Worm (Caenorhabditis elegans) whole organism, young adult: ENCODE results near the gene M117.1.

Source experiments
- B0019.2 ChIP-seq: fragments of 200-800 bp; sonication (Bioruptor generic); conservative IDR thresholded peaks from 2 replicates; pipeline ENCODE4 v1.3.6; 2022; ENCODE audit warnings: missing genetic modification reagents, missing genetic modification characterization, missing compliant biosample characterization
- C06A6.2 ChIP-seq: fragments of 200-800 bp; sonication (Bioruptor generic); conservative IDR thresholded peaks from 2 replicates; pipeline ENCODE4 v1.3.6; 2022; ENCODE audit warnings: missing genetic modification characterization, missing compliant biosample characterization
- C17E4.6 ChIP-seq: fragments of 200-800 bp; sonication (Bioruptor generic); IDR thresholded peaks from 2 replicates; pipeline ENCODE4 v1.3.6; 2022; ENCODE audit warnings: missing genetic modification reagents, missing genetic modification characterization, missing compliant biosample characterization
- F10E7.11 ChIP-seq: sonication (generic microtip); optimal IDR thresholded peaks from 2 replicates; lab custom pipeline; 2017; ENCODE audit warnings: mild to moderate bottlenecking, missing genetic modification characterization, moderate library complexity, missing compliant biosample characterization
- F23B12.7 ChIP-seq: sonication (generic microtip); optimal IDR thresholded peaks from 2 replicates; lab custom pipeline; 2017; ENCODE audit warnings: missing genetic modification characterization, mild to moderate bottlenecking, missing compliant biosample characterization, antibody characterized with exemption, moderate library complexity; ENCODE audit not compliant: insufficient read depth
- F39B2.1 ChIP-seq: fragments of 200-800 bp; sonication (Bioruptor generic); IDR thresholded peaks from 2 replicates; pipeline ENCODE4 v1.3.6; 2022; ENCODE audit warnings: missing genetic modification reagents, missing genetic modification characterization, missing compliant biosample characterization
- F52B5.7 ChIP-seq: sonication (generic microtip); optimal IDR thresholded peaks from 2 replicates; lab custom pipeline; 2016; ENCODE audit warnings: mild to moderate bottlenecking, missing genetic modification characterization, missing compliant biosample characterization
- F57C9.4 ChIP-seq: sonication (generic microtip); optimal IDR thresholded peaks from 2 replicates; lab custom pipeline; 2017; ENCODE audit warnings: mild to moderate bottlenecking, missing genetic modification characterization, missing compliant biosample characterization
- K12H6.12 ChIP-seq: fragments of 200-800 bp; sonication (Bioruptor generic); optimal IDR thresholded peaks from 2 replicates; lab custom pipeline; 2018; ENCODE audit warnings: mild to moderate bottlenecking, missing genetic modification characterization, missing compliant biosample characterization
- T26A5.8 ChIP-seq: sonication (generic microtip); optimal IDR thresholded peaks from 2 replicates; lab custom pipeline; 2016; ENCODE audit warnings: missing genetic modification characterization, missing compliant biosample characterization
- Y53G8AR.9 ChIP-seq: fragments of 200-800 bp; sonication (Bioruptor generic); conservative IDR thresholded peaks from 2 replicates; pipeline ENCODE4 v1.3.6; 2022; ENCODE audit warnings: missing genetic modification reagents, missing genetic modification characterization, missing compliant biosample characterization
- ZK185.1 ChIP-seq: sonication (generic microtip); optimal IDR thresholded peaks from 2 replicates; lab custom pipeline; 2016; ENCODE audit warnings: mild to moderate bottlenecking, missing genetic modification characterization, missing compliant biosample characterization; ENCODE audit not compliant: poor library complexity, severe bottlenecking
- aptf-2 ChIP-seq: fragments of 200-800 bp; sonication (Bioruptor generic); conservative IDR thresholded peaks from 2 replicates; pipeline ENCODE4 v1.3.6; 2022; ENCODE audit warnings: missing genetic modification reagents, missing genetic modification characterization, missing compliant biosample characterization
- aptf-3 ChIP-seq: fragments of 200-800 bp; sonication (Bioruptor generic); IDR thresholded peaks from 2 replicates; pipeline ENCODE4 v1.3.6; 2022; ENCODE audit warnings: missing genetic modification characterization, missing compliant biosample characterization
- atf-7 ChIP-seq: sonication (generic microtip); optimal IDR thresholded peaks from 2 replicates; lab custom pipeline; 2017; ENCODE audit warnings: mild to moderate bottlenecking, missing genetic modification characterization, missing compliant biosample characterization
- attf-3 ChIP-seq: fragments of 200-800 bp; sonication (Bioruptor generic); conservative IDR thresholded peaks from 2 replicates; pipeline ENCODE4 v1.3.6; 2022; ENCODE audit warnings: missing genetic modification reagents, missing genetic modification characterization, missing compliant biosample characterization
- attf-5 ChIP-seq: fragments of 200-800 bp; sonication (Bioruptor generic); optimal IDR thresholded peaks from 2 replicates; lab custom pipeline; 2018; ENCODE audit warnings: mild to moderate bottlenecking, missing genetic modification characterization, missing compliant biosample characterization
- attf-6 ChIP-seq: fragments of 200-800 bp; sonication (Bioruptor generic); IDR thresholded peaks from 2 replicates; pipeline ENCODE4 v1.3.6; 2022; ENCODE audit warnings: missing genetic modification reagents, missing genetic modification characterization, missing compliant biosample characterization
- bed-2 ChIP-seq: fragments of 200-800 bp; sonication (Bioruptor generic); IDR thresholded peaks from 2 replicates; pipeline ENCODE4 v1.3.6; 2022; ENCODE audit warnings: missing genetic modification reagents, missing genetic modification characterization, missing compliant biosample characterization
- cebp-1 ChIP-seq, 2 experiments: fragments of 200-800 bp in 1 of 2; sonication (Bioruptor generic) in 1 of 2; sonication (generic microtip) in 1 of 2; IDR thresholded peaks in 1 of 2; optimal IDR thresholded peaks in 1 of 2; 2 replicates each; pipeline versions ENCODE4 v1.3.6 to Lab custom; 2017 to 2022; ENCODE audit warnings: missing compliant biosample characterization in 2 of 2, missing genetic modification characterization in 2 of 2, mild to moderate bottlenecking in 1 of 2, missing genetic modification reagents in 1 of 2, moderate library complexity in 1 of 2
- ceh-40 ChIP-seq: fragments of 200-800 bp; sonication (Bioruptor generic); IDR thresholded peaks from 2 replicates; pipeline ENCODE4 v1.3.6; 2022; ENCODE audit warnings: missing genetic modification characterization, missing compliant biosample characterization
- ceh-91 ChIP-seq: fragments of 200-800 bp; sonication (Bioruptor generic); IDR thresholded peaks from 2 replicates; pipeline ENCODE4 v1.3.6; 2022; ENCODE audit warnings: missing genetic modification reagents, missing genetic modification characterization, missing compliant biosample characterization
- dox-1 ChIP-seq: fragments of 200-800 bp; sonication (Bioruptor generic); IDR thresholded peaks from 2 replicates; pipeline ENCODE4 v1.3.6; 2022; ENCODE audit warnings: missing genetic modification reagents, missing genetic modification characterization, missing compliant biosample characterization
- efl-1 ChIP-seq: fragments of 150-350 bp; optimal IDR thresholded peaks from 2 replicates; lab custom pipeline; 2014; ENCODE audit warnings: missing biosample characterization, missing genetic modification reagents, missing genetic modification characterization
- egl-44 ChIP-seq: fragments of 200-800 bp; sonication (Bioruptor generic); IDR thresholded peaks from 2 replicates; pipeline ENCODE4 v1.3.6; 2022; ENCODE audit warnings: missing genetic modification reagents, missing genetic modification characterization, missing compliant biosample characterization
- egrh-3 ChIP-seq: fragments of 200-800 bp; sonication (Bioruptor generic); IDR thresholded peaks from 2 replicates; pipeline ENCODE4 v1.3.6; 2022; ENCODE audit warnings: missing genetic modification reagents, missing genetic modification characterization, missing compliant biosample characterization
- ets-4 ChIP-seq: fragments of 200-800 bp; sonication (Bioruptor generic); optimal IDR thresholded peaks from 2 replicates; lab custom pipeline; 2018; ENCODE audit warnings: mild to moderate bottlenecking, missing genetic modification characterization, missing compliant biosample characterization
- hlh-26 ChIP-seq: fragments of 200-800 bp; sonication (Bioruptor generic); conservative IDR thresholded peaks from 2 replicates; pipeline ENCODE4 v1.3.6; 2022; ENCODE audit warnings: missing genetic modification reagents, missing genetic modification characterization, missing compliant biosample characterization
- hmg-1.2 ChIP-seq: fragments of 200-800 bp; sonication (Bioruptor generic); IDR thresholded peaks from 2 replicates; pipeline ENCODE4 v1.3.6; 2022; ENCODE audit warnings: missing genetic modification reagents, missing genetic modification characterization, missing compliant biosample characterization
- hmg-20 ChIP-seq: fragments of 200-800 bp; sonication (Bioruptor generic); IDR thresholded peaks from 2 replicates; pipeline ENCODE4 v1.3.6; 2022; ENCODE audit warnings: missing genetic modification reagents, missing genetic modification characterization, missing compliant biosample characterization
- hsf-1 ChIP-seq: fragments of 200-800 bp; sonication (Bioruptor generic); IDR thresholded peaks from 2 replicates; pipeline ENCODE4 v1.3.6; 2022; ENCODE audit warnings: missing genetic modification reagents, missing genetic modification characterization, missing compliant biosample characterization
- lir-1 ChIP-seq: fragments of 200-800 bp; sonication (Bioruptor generic); conservative IDR thresholded peaks from 2 replicates; pipeline ENCODE4 v1.3.6; 2022; ENCODE audit warnings: missing genetic modification reagents, missing genetic modification characterization, missing compliant biosample characterization
- lsl-1 ChIP-seq: fragments of 200-800 bp; sonication (Bioruptor generic); optimal IDR thresholded peaks from 2 replicates; lab custom pipeline; 2018; ENCODE audit warnings: mild to moderate bottlenecking, missing genetic modification characterization, moderate library complexity, missing compliant biosample characterization
- lsy-27 ChIP-seq: sonication (generic microtip); optimal IDR thresholded peaks from 2 replicates; lab custom pipeline; 2017; ENCODE audit warnings: missing genetic modification characterization, mild to moderate bottlenecking, missing compliant biosample characterization, antibody characterized with exemption, missing genotype, borderline replicate concordance; ENCODE audit not compliant: insufficient read depth
- madf-3 ChIP-seq: fragments of 200-800 bp; sonication (Bioruptor generic); IDR thresholded peaks from 2 replicates; pipeline ENCODE4 v1.3.6; 2022; ENCODE audit warnings: missing genetic modification reagents, missing genetic modification characterization, missing compliant biosample characterization
- mes-4 ChIP-seq: sonication (generic microtip); optimal IDR thresholded peaks from 2 replicates; lab custom pipeline; 2016; ENCODE audit warnings: missing genotype, missing genetic modification characterization, missing compliant biosample characterization
- nfya-1 ChIP-seq: sonication (generic microtip); optimal IDR thresholded peaks from 2 replicates; lab custom pipeline; 2017; ENCODE audit warnings: antibody characterized with exemption, missing compliant biosample characterization, missing genetic modification characterization, borderline replicate concordance; ENCODE audit not compliant: insufficient read depth
- nhr-179 ChIP-seq: sonication (generic microtip); optimal IDR thresholded peaks from 2 replicates; lab custom pipeline; 2016; ENCODE audit warnings: mild to moderate bottlenecking, missing genetic modification characterization, missing compliant biosample characterization
- nhr-80 ChIP-seq: sonication (generic microtip); optimal IDR thresholded peaks from 2 replicates; lab custom pipeline; 2016; ENCODE audit warnings: missing genetic modification characterization, missing compliant biosample characterization
- pbrm-1 ChIP-seq: fragments of 200-800 bp; sonication (Bioruptor generic); IDR thresholded peaks from 2 replicates; pipeline ENCODE4 v1.3.6; 2022; ENCODE audit warnings: missing genetic modification reagents, missing genetic modification characterization, missing compliant biosample characterization
- repo-1 ChIP-seq: sonication (generic microtip); optimal IDR thresholded peaks from 2 replicates; lab custom pipeline; 2017; ENCODE audit warnings: mild to moderate bottlenecking, missing genetic modification characterization, missing compliant biosample characterization
- sea-2 ChIP-seq: fragments of 200-800 bp; sonication (Bioruptor generic); IDR thresholded peaks from 2 replicates; pipeline ENCODE4 v1.3.6; 2022; ENCODE audit warnings: missing genetic modification characterization, missing compliant biosample characterization
- snpc-1.1 ChIP-seq: sonication (generic microtip); optimal IDR thresholded peaks from 2 replicates; lab custom pipeline; 2017; ENCODE audit warnings: missing genetic modification characterization, mild to moderate bottlenecking, missing compliant biosample characterization, antibody characterized with exemption, moderate library complexity, missing genotype, missing genetic modification reagents; ENCODE audit not compliant: insufficient read depth
- tbp1 ChIP-seq: fragments of 200-800 bp; sonication (Bioruptor generic); optimal IDR thresholded peaks from 2 replicates; lab custom pipeline; 2018; ENCODE audit warnings: mild to moderate bottlenecking, missing genetic modification characterization, missing compliant biosample characterization
- unc-130 ChIP-seq: sonication (generic microtip); optimal IDR thresholded peaks from 2 replicates; lab custom pipeline; 2016; ENCODE audit warnings: missing genetic modification reagents, missing genetic modification characterization, missing compliant biosample characterization
- zfh-2 ChIP-seq: fragments of 200-800 bp; sonication (Bioruptor generic); conservative IDR thresholded peaks from 2 replicates; pipeline ENCODE4 v1.3.6; 2022; ENCODE audit warnings: missing genetic modification reagents, missing genetic modification characterization, missing compliant biosample characterization
- ztf-26 ChIP-seq: sonication (generic microtip); optimal IDR thresholded peaks from 2 replicates; lab custom pipeline; 2017; ENCODE audit warnings: missing genetic modification characterization, missing compliant biosample characterization
- ztf-6 ChIP-seq: fragments of 200-800 bp; sonication (Bioruptor generic); IDR thresholded peaks from 2 replicates; pipeline ENCODE4 v1.3.6; 2022; ENCODE audit warnings: missing genetic modification reagents, missing genetic modification characterization, missing compliant biosample characterization

The M117.1 gene

DNA sequence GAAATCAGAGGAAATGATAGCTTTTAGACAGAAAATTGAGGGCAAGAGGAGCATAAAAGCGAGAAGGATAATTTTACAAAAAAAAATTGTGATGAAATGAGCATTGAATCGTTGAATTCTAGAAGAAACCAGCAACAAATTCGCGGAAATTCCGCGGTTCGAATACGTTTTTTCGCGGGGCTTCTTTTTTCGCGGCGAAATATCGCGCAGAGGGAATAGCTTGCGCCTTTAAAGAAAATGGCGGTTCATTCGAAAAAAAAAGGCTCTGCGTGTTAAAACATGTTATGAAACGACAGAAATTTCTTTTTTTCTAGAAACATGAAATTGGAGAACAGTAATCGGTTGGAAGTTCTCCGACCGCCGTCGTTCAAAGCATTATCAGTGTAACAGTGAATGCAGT lies 8.4 kb downstream of the M117.1 start (continued):
- no peak for TF ChIP-seq hmg-20 (GFP tag; lab: Robert Waterston, UW)
- TF ChIP-seq attf-3 (GFP tag; lab: Robert Waterston, UW), result no peak
- TF ChIP-seq ets-4 (GFP tag; lab: Kevin White, UChicago), result no peak
- TF ChIP-seq bed-2 (GFP tag; lab: Robert Waterston, UW), result no peak
- peak; percentile 50; the same call in 1 of the 2 replicates for TF ChIP-seq C17E4.6
- TF ChIP-seq nfya-1 (tag; lab: Kevin White, UChicago), result no peak
- TF ChIP-seq nhr-179, result no peak
- no peak for TF ChIP-seq aptf-3
- TF ChIP-seq zfh-2 (GFP tag; lab: Robert Waterston, UW), result no peak
- no peak for TF ChIP-seq T26A5.8
- no peak for TF ChIP-seq ZK185.1 (tag; lab: Kevin White, UChicago)
- TF ChIP-seq lsy-27, result no peak
- TF ChIP-seq F52B5.7, result no peak
- TF ChIP-seq atf-7 (tag; lab: Kevin White, UChicago), result no peak
- TF ChIP-seq egrh-3, result no peak
- no peak for TF ChIP-seq attf-5 (GFP tag; lab: Kevin White, UChicago)
- no peak for TF ChIP-seq F57C9.4
- TF ChIP-seq sea-2 (GFP tag; lab: Robert Waterston, UW), result no peak
- TF ChIP-seq attf-6 (GFP tag; lab: Robert Waterston, UW), result peak; percentile 49; the same call in 1 of the 2 replicates
- no peak for TF ChIP-seq snpc-1.1
- no peak for TF ChIP-seq repo-1 (tag; lab: Kevin White, UChicago)
- TF ChIP-seq dox-1 (GFP tag; lab: Robert Waterston, UW), result peak; percentile 54; the same call in 1 of the 2 replicates
- peak; percentile 51 for TF ChIP-seq hmg-1.2 (GFP tag; lab: Robert Waterston, UW)
- no peak for TF ChIP-seq egl-44 (GFP tag; lab: Robert Waterston, UW)
- TF ChIP-seq tbp1 (GFP tag; lab: Kevin White, UChicago), result no peak
- peak; percentile 76; the same call in 1 of the 2 replicates for TF ChIP-seq B0019.2 (GFP tag; lab: Robert Waterston, UW)
- TF ChIP-seq mes-4, result no peak
- no peak for TF ChIP-seq ztf-26 (tag; lab: Kevin White, UChicago)
- no peak for TF ChIP-seq aptf-2 (GFP tag; lab: Robert Waterston, UW)
- no peak for TF ChIP-seq F10E7.11 (tag; lab: Kevin White, UChicago)
- peak; percentile 74; the same call in 1 of the 2 replicates for TF ChIP-seq madf-3
- TF ChIP-seq pbrm-1 (GFP tag; lab: Robert Waterston, UW), result peak; percentile 56; the same call in 1 of the 2 replicates
- TF ChIP-seq hlh-26 (GFP tag; lab: Robert Waterston, UW), result no peak
- no peak for TF ChIP-seq K12H6.12
- TF ChIP-seq F39B2.1 (GFP tag; lab: Robert Waterston, UW), result no peak
- no peak for TF ChIP-seq cebp-1 (GFP tag; IDR thresholded peaks at IDR 0.05; lab: Robert Waterston, UW)
- TF ChIP-seq cebp-1 (tag; optimal IDR thresholded peaks at IDR 0.05; lab: Kevin White, UChicago), result no peak
- 0 out of 2 replicates have a peak, but pooled peaks have one; percentile 29 for TF ChIP-seq lir-1 (GFP tag; lab: Robert Waterston, UW)
- TF ChIP-seq C06A6.2 (GFP tag; lab: Robert Waterston, UW), result no peak
- TF ChIP-seq F23B12.7 (tag; lab: Kevin White, UChicago), result peak; percentile 61
- TF ChIP-seq nhr-80 (tag; lab: Kevin White, UChicago), result no peak
- TF ChIP-seq efl-1 (GFP tag; lab: Kevin White, UChicago), result peak; percentile 96
- no peak for TF ChIP-seq ztf-6
- TF ChIP-seq ceh-40 (GFP tag; lab: Robert Waterston, UW), result no peak
- peak; percentile 73 for TF ChIP-seq lsl-1 (GFP tag; lab: Kevin White, UChicago)
- peak; percentile 8; the same call in 1 of the 2 replicates for TF ChIP-seq Y53G8AR.9 (GFP tag; lab: Robert Waterston, UW)
- peak; percentile 36 for TF ChIP-seq unc-130 (GFP tag; lab: Kevin White, UChicago)
- TF ChIP-seq ceh-91 (GFP tag; lab: Robert Waterston, UW), result peak; percentile 96
- TF ChIP-seq hsf-1, result peak; percentile 96
